Worm (Caenorhabditis elegans): ENCODE measurements around the gene odr-10.

- TF ChIP-seq lin-13 (GFP tag; optimal IDR thresholded peaks at IDR 0.05) (no peak), fos-1 (tag; optimal IDR thresholded peaks at IDR 0.05) (no peak), C16A3.4 (tag; optimal IDR thresholded peaks at IDR 0.05) (no peak), nhr-11 (tag; optimal IDR thresholded peaks at IDR 0.05) (no peak), ama-1 (optimal IDR thresholded peaks at IDR 0.05) (no peak), ztf-4 (tag; optimal IDR thresholded peaks at IDR 0.05) (no peak), tbx-2 (tag; optimal IDR thresholded peaks at IDR 0.05) (no peak), nhr-85 (tag) (no peak), lin-39 (tag; optimal IDR thresholded peaks at IDR 0.05) (no peak), elt-3 (tag; optimal IDR thresholded peaks at IDR 0.05) (no peak), blmp-1 (tag; optimal IDR thresholded peaks at IDR 0.05) (no peak), pqm-1 (tag; optimal IDR thresholded peaks at IDR 0.05) (no peak), snpc-4 (tag; optimal IDR thresholded peaks at IDR 0.05) (no peak), C34B4.2 (tag; optimal IDR thresholded peaks at IDR 0.05) (no peak)
These were observed 43.2 kb downstream of the odr-10 start for ce11 chrX:6822552-6822951.

Data from whole organism, L1 larva.